Fruit fly (Drosophila melanogaster) whole organism, embryonic: Measurements from ENCODE around the gene Sec23.

Source experiments
- B-H1 ChIP-seq: fragments of 200-800 bp; sonication (Bioruptor generic); IDR thresholded peaks from 3 replicates; pipeline ENCODE4 v1.3.6; 2022; ENCODE audit warnings: missing biosample characterization, missing genetic modification characterization
- BEAF-32 ChIP-seq: fragments of 200-800 bp; sonication (Bioruptor generic); optimal IDR thresholded peaks from 3 replicates; lab custom pipeline; 2017; ENCODE audit warnings: missing biosample characterization, missing genetic modification characterization, mild to moderate bottlenecking, moderate library complexity, missing genetic modification reagents
- Blimp-1 ChIP-seq: fragments of 200-800 bp; sonication (Bioruptor generic); optimal IDR thresholded peaks from 3 replicates; lab custom pipeline; 2018; ENCODE audit warnings: missing biosample characterization, missing genetic modification characterization, mild to moderate bottlenecking, moderate library complexity, missing genetic modification reagents
- CG10462 ChIP-seq: fragments of 200-800 bp; sonication (Bioruptor generic); optimal IDR thresholded peaks from 2 replicates; lab custom pipeline; 2016; ENCODE audit warnings: missing biosample characterization, missing genetic modification characterization
- CG10959 ChIP-seq: fragments of 200-800 bp; sonication (Bioruptor generic); IDR thresholded peaks from 2 replicates; pipeline ENCODE4 v1.3.6; 2022; ENCODE audit warnings: missing biosample characterization, missing genetic modification characterization
- CG12236 ChIP-seq: fragments of 200-800 bp; sonication (Bioruptor generic); optimal IDR thresholded peaks from 2 replicates; lab custom pipeline; 2016; ENCODE audit warnings: missing biosample characterization, missing genetic modification characterization
- CG15601 ChIP-seq: fragments of 200-800 bp; sonication (Bioruptor generic); optimal IDR thresholded peaks from 3 replicates; lab custom pipeline; 2019; ENCODE audit warnings: missing biosample characterization, mild to moderate bottlenecking, missing genetic modification characterization, moderate library complexity
- CG15696 ChIP-seq: fragments of 200-800 bp; sonication (Bioruptor generic); optimal IDR thresholded peaks from 2 replicates; lab custom pipeline; 2019; ENCODE audit warnings: missing biosample characterization, mild to moderate bottlenecking, missing genetic modification characterization, moderate library complexity
- CG18599 ChIP-seq: fragments of 200-800 bp; sonication (Bioruptor generic); optimal IDR thresholded peaks from 3 replicates; lab custom pipeline; 2017; ENCODE audit warnings: missing biosample characterization, missing genetic modification characterization, mild to moderate bottlenecking, moderate library complexity, missing genetic modification reagents
- CG2120 ChIP-seq: fragments of 200-800 bp; sonication (Bioruptor generic); optimal IDR thresholded peaks from 3 replicates; lab custom pipeline; 2016; ENCODE audit warnings: missing biosample characterization, missing genetic modification characterization
- CG2678 ChIP-seq: fragments of 200-800 bp; sonication (Bioruptor generic); optimal IDR thresholded peaks from 3 replicates; lab custom pipeline; 2019; ENCODE audit warnings: missing biosample characterization, mild to moderate bottlenecking, missing genetic modification characterization, moderate library complexity
- CG30020 ChIP-seq: fragments of 200-800 bp; optimal IDR thresholded peaks from 2 replicates; lab custom pipeline; 2019; ENCODE audit warnings: missing biosample characterization, mild to moderate bottlenecking, missing genetic modification characterization, moderate library complexity
- CG3847 ChIP-seq: fragments of 200-800 bp; sonication (Bioruptor generic); IDR thresholded peaks from 2 replicates; pipeline ENCODE4 v1.3.6; 2022; ENCODE audit warnings: missing biosample characterization, missing genetic modification characterization
- CG43689 ChIP-seq: fragments of 200-800 bp; sonication (Bioruptor generic); IDR thresholded peaks from 2 replicates; pipeline ENCODE4 v1.3.6; 2022; ENCODE audit warnings: missing biosample characterization, missing genetic modification characterization
- CG7963 ChIP-seq: fragments of 200-800 bp; sonication (Bioruptor generic); IDR thresholded peaks from 3 replicates; pipeline ENCODE4 v1.3.6; 2022; ENCODE audit warnings: missing biosample characterization, missing genetic modification characterization; ENCODE audit not compliant: partially characterized antibody
- CG8281 ChIP-seq: fragments of 200-800 bp; sonication (Bioruptor generic); optimal IDR thresholded peaks from 2 replicates; lab custom pipeline; 2018; ENCODE audit warnings: missing biosample characterization, mild to moderate bottlenecking, missing genetic modification characterization, moderate library complexity
- CG8388 ChIP-seq: fragments of 200-800 bp; sonication (Bioruptor generic); optimal IDR thresholded peaks from 2 replicates; lab custom pipeline; 2019; ENCODE audit warnings: missing biosample characterization, mild to moderate bottlenecking, missing genetic modification characterization, moderate library complexity
- Camta ChIP-seq: fragments of 200-800 bp; sonication (Bioruptor generic); optimal IDR thresholded peaks from 2 replicates; lab custom pipeline; 2016; ENCODE audit warnings: missing biosample characterization, missing genetic modification characterization
- ERR ChIP-seq: fragments of 200-800 bp; sonication (Bioruptor generic); optimal IDR thresholded peaks from 2 replicates; lab custom pipeline; 2016; ENCODE audit warnings: missing biosample characterization, missing genetic modification characterization
- Hmx ChIP-seq: fragments of 200-800 bp; sonication (Bioruptor generic); optimal IDR thresholded peaks from 2 replicates; lab custom pipeline; 2016; ENCODE audit warnings: missing biosample characterization, missing genetic modification characterization
- Hr39 ChIP-seq: fragments of >200 bp; optimal IDR thresholded peaks from 2 replicates; lab custom pipeline; 2017
- Lpt ChIP-seq: fragments of >200 bp; optimal IDR thresholded peaks from 2 replicates; lab custom pipeline; 2018; ENCODE audit warnings: missing biosample characterization, missing genetic modification characterization
- MBD-R2 ChIP-seq: fragments of 200-800 bp; sonication (Bioruptor generic); IDR thresholded peaks from 2 replicates; pipeline ENCODE4 v1.3.6; 2022; ENCODE audit warnings: missing biosample characterization, missing genetic modification characterization
- MTF-1 ChIP-seq: fragments of 200-800 bp; sonication (Bioruptor generic); optimal IDR thresholded peaks from 2 replicates; lab custom pipeline; 2018; ENCODE audit warnings: missing biosample characterization, mild to moderate bottlenecking, missing genetic modification characterization, borderline replicate concordance
- Meics ChIP-seq: fragments of 200-800 bp; sonication (Bioruptor generic); optimal IDR thresholded peaks from 2 replicates; lab custom pipeline; 2017; ENCODE audit warnings: missing biosample characterization, mild to moderate bottlenecking, missing genetic modification characterization
- Mes4 ChIP-seq: fragments of 200-800 bp; sonication (Bioruptor generic); optimal IDR thresholded peaks from 2 replicates; lab custom pipeline; 2016; ENCODE audit warnings: missing biosample characterization, missing genetic modification characterization
- Nf-YA ChIP-seq: fragments of 200-800 bp; sonication (Bioruptor generic); IDR thresholded peaks from 2 replicates; pipeline ENCODE4 v1.3.6; 2022; ENCODE audit warnings: missing biosample characterization, missing genetic modification characterization
- Sin3A ChIP-seq: fragments of >200 bp; optimal IDR thresholded peaks from 2 replicates; lab custom pipeline; 2018
- Ssrp ChIP-seq: fragments of 200-800 bp; sonication (Bioruptor generic); optimal IDR thresholded peaks from 2 replicates; lab custom pipeline; 2018; ENCODE audit warnings: missing biosample characterization, mild to moderate bottlenecking, missing genetic modification characterization, moderate library complexity
- Trl ChIP-seq, 3 experiments: fragments of >200 bp in 2 of 3; fragments of 200-800 bp in 1 of 3; sonication (Bioruptor generic) in 1 of 3; optimal IDR thresholded peaks; 2 replicates in 1 of 3; 3 replicates in 2 of 3; lab custom pipeline; 2016 to 2017; ENCODE audit warnings: missing biosample characterization in 1 of 3, missing genetic modification characterization in 1 of 3
- Usf ChIP-seq: fragments of 200-800 bp; sonication (Bioruptor generic); optimal IDR thresholded peaks from 2 replicates; lab custom pipeline; 2017; ENCODE audit warnings: missing genotype, missing biosample characterization, missing genetic modification characterization
- ac ChIP-seq: fragments of 200-800 bp; sonication (Bioruptor generic); optimal IDR thresholded peaks from 3 replicates; lab custom pipeline; 2017; ENCODE audit warnings: missing biosample characterization, mild to moderate bottlenecking, missing genetic modification characterization
- cas ChIP-seq: fragments of 200-800 bp; sonication (Bioruptor generic); IDR thresholded peaks from 2 replicates; pipeline ENCODE4 v1.3.6; 2022; ENCODE audit warnings: missing biosample characterization, missing genetic modification characterization
- disco-r ChIP-seq: fragments of 200-800 bp; sonication (Bioruptor generic); optimal IDR thresholded peaks from 2 replicates; lab custom pipeline; 2016; ENCODE audit warnings: missing biosample characterization, missing genetic modification characterization
- gcm2 ChIP-seq: fragments of 200-800 bp; sonication (Bioruptor generic); optimal IDR thresholded peaks from 2 replicates; lab custom pipeline; 2016; ENCODE audit warnings: missing biosample characterization, missing genetic modification characterization
- ham ChIP-seq: fragments of 200-800 bp; sonication (Bioruptor generic); IDR thresholded peaks from 2 replicates; pipeline ENCODE4 v1.3.6; 2022; ENCODE audit warnings: missing biosample characterization, missing genetic modification characterization
- jing ChIP-seq: fragments of 200-800 bp; sonication (Bioruptor generic); optimal IDR thresholded peaks from 2 replicates; lab custom pipeline; 2018; ENCODE audit warnings: missing biosample characterization, mild to moderate bottlenecking, missing genetic modification characterization
- kni ChIP-seq: fragments of 200-800 bp; sonication (Bioruptor generic); optimal IDR thresholded peaks from 3 replicates; lab custom pipeline; 2017; ENCODE audit warnings: mild to moderate bottlenecking, missing biosample characterization, missing genetic modification reagents, missing genetic modification characterization
- lilli ChIP-seq: fragments of 200-800 bp; sonication (Bioruptor generic); optimal IDR thresholded peaks from 3 replicates; lab custom pipeline; 2016; ENCODE audit warnings: missing biosample characterization, missing genetic modification characterization
- lmd ChIP-seq: fragments of 200-800 bp; sonication (Bioruptor generic); IDR thresholded peaks from 2 replicates; pipeline ENCODE4 v1.3.6; 2022; ENCODE audit warnings: missing biosample characterization, missing genetic modification characterization
- org-1 ChIP-seq: fragments of 200-800 bp; sonication (Bioruptor generic); optimal IDR thresholded peaks from 2 replicates; lab custom pipeline; 2017; ENCODE audit warnings: missing biosample characterization, missing genetic modification characterization
- ro ChIP-seq: fragments of 200-800 bp; sonication (Bioruptor generic); IDR thresholded peaks from 2 replicates; pipeline ENCODE4 v1.3.6; 2022; ENCODE audit warnings: missing biosample characterization, missing genetic modification characterization
- slp2 ChIP-seq: fragments of 200-800 bp; sonication (Bioruptor generic); optimal IDR thresholded peaks from 2 replicates; lab custom pipeline; 2016; ENCODE audit warnings: missing biosample characterization, missing genetic modification characterization
- sr ChIP-seq: fragments of 200-800 bp; sonication (Bioruptor generic); IDR thresholded peaks from 3 replicates; pipeline ENCODE4 v1.3.6; 2022; ENCODE audit warnings: missing biosample characterization, missing genetic modification characterization
- toy ChIP-seq: fragments of 200-800 bp; sonication (Bioruptor generic); IDR thresholded peaks from 2 replicates; pipeline ENCODE4 v1.3.6; 2022; ENCODE audit warnings: missing biosample characterization, missing genetic modification characterization
- trem ChIP-seq: fragments of 200-800 bp; optimal IDR thresholded peaks from 3 replicates; lab custom pipeline; 2019; ENCODE audit warnings: missing biosample characterization, mild to moderate bottlenecking, missing genetic modification characterization, moderate library complexity
- ttk ChIP-seq: fragments of 200-800 bp; sonication (Bioruptor generic); IDR thresholded peaks from 2 replicates; pipeline ENCODE4 v2.1.2; 2022; ENCODE audit warnings: missing biosample characterization, missing genetic modification characterization
- unpg ChIP-seq: fragments of 200-800 bp; sonication (Bioruptor generic); optimal IDR thresholded peaks from 3 replicates; lab custom pipeline; 2018; ENCODE audit warnings: missing biosample characterization, mild to moderate bottlenecking, missing genetic modification characterization, moderate library complexity
- zfh1 ChIP-seq: fragments of 200-800 bp; sonication (Bioruptor generic); IDR thresholded peaks from 3 replicates; pipeline ENCODE4 v1.3.6; 2022; ENCODE audit warnings: missing biosample characterization, missing genetic modification characterization

Sec23 gene

dm6 chr3R:5648569-5649476 lies at the start of gene Sec23, which contains the start of gene MTA1-like (continued):
- TF ChIP-seq ro (GFP tag; lab: Robert Waterston, UW) = no peak
- TF ChIP-seq CG12236 (GFP tag; lab: Kevin White, UChicago) = no peak
- TF ChIP-seq Blimp-1 (GFP tag; lab: Kevin White, UChicago) = no peak
- TF ChIP-seq CG10959 (GFP tag; lab: Robert Waterston, UW) = no peak
- peak; percentile 36 for TF ChIP-seq Ssrp (tag; lab: Kevin White, UChicago)
- TF ChIP-seq lilli (GFP tag; lab: Kevin White, UChicago) = peak; percentile 65
- no peak for TF ChIP-seq CG43689
- TF ChIP-seq disco-r (GFP tag; lab: Kevin White, UChicago) = no peak
- TF ChIP-seq ham (GFP tag; lab: Robert Waterston, UW) = no peak
- peak; percentile 65 for TF ChIP-seq CG2678 (tag; lab: Kevin White, UChicago)
- 0 out of 3 replicates have a peak, but pooled peaks have one; percentile 27 for TF ChIP-seq zfh1 (GFP tag; lab: Robert Waterston, UW)
- TF ChIP-seq Nf-YA (GFP tag; lab: Robert Waterston, UW) = no peak
- TF ChIP-seq CG8281 (tag; lab: Kevin White, UChicago) = no peak
- no peak for TF ChIP-seq Trl (optimal IDR thresholded peaks at IDR 0.05; lab: Kevin White, UChicago)
- TF ChIP-seq Trl (GFP tag; optimal IDR thresholded peaks at IDR 0.05; lab: Kevin White, UChicago) = peak; percentile 14
- peak; percentile 53 for TF ChIP-seq Meics (GFP tag; lab: Kevin White, UChicago)
- peak; percentile 51 for TF ChIP-seq CG2120 (GFP tag; lab: Kevin White, UChicago)
- TF ChIP-seq Camta = no peak
- TF ChIP-seq cas (GFP tag; lab: Robert Waterston, UW) = no peak
- TF ChIP-seq Mes4 (GFP tag; lab: Kevin White, UChicago) = no peak
- TF ChIP-seq CG15601 = peak; percentile 64
- peak; percentile 37; the same call in 1 of the 2 replicates for TF ChIP-seq ttk (GFP tag; lab: Robert Waterston, UW)
- TF ChIP-seq kni (GFP tag; lab: Kevin White, UChicago) = peak; percentile 14
- peak; percentile 75 for TF ChIP-seq trem (tag; lab: Kevin White, UChicago)
- TF ChIP-seq jing (GFP tag; lab: Kevin White, UChicago) = no peak
- TF ChIP-seq Hmx = no peak
- no peak for TF ChIP-seq toy (GFP tag; lab: Robert Waterston, UW)
- peak; percentile 61 for TF ChIP-seq CG3847 (GFP tag; lab: Robert Waterston, UW)
- peak; percentile 56 for TF ChIP-seq Sin3A (lab: Kevin White, UChicago)
- TF ChIP-seq ac (GFP tag; lab: Kevin White, UChicago) = no peak
- TF ChIP-seq MBD-R2 (GFP tag; lab: Robert Waterston, UW) = peak; percentile 22; the same call in 1 of the 2 replicates
- TF ChIP-seq BEAF-32 (GFP tag; lab: Kevin White, UChicago) = peak; percentile 95
- TF ChIP-seq org-1 (GFP tag; lab: Kevin White, UChicago) = no peak
- peak; percentile 28 for TF ChIP-seq CG8388 (GFP tag; lab: Kevin White, UChicago)
- no peak for TF ChIP-seq B-H1 (GFP tag; lab: Robert Waterston, UW)
- peak; percentile 6 for TF ChIP-seq Usf (GFP tag; lab: Kevin White, UChicago)
- no peak for TF ChIP-seq ERR (GFP tag; lab: Kevin White, UChicago)
- no peak for TF ChIP-seq Lpt
- TF ChIP-seq sr (GFP tag; lab: Robert Waterston, UW) = no peak
- no peak for TF ChIP-seq MTF-1 (GFP tag; lab: Kevin White, UChicago)
- peak; percentile 29 for TF ChIP-seq unpg (GFP tag; lab: Kevin White, UChicago)
- TF ChIP-seq CG10462 (GFP tag; lab: Kevin White, UChicago) = peak; percentile 31
- TF ChIP-seq CG7963 (GFP tag; lab: Robert Waterston, UW) = peak; percentile 74; the same call in 2 of the 3 replicates
- peak; percentile 49 for TF ChIP-seq CG15696
- no peak for TF ChIP-seq slp2 (GFP tag; lab: Kevin White, UChicago)
- TF ChIP-seq lmd (GFP tag; lab: Robert Waterston, UW) = peak; percentile 44; the same call in 1 of the 2 replicates
- TF ChIP-seq CG30020 (tag; lab: Kevin White, UChicago) = peak; percentile 78
- peak; percentile 47 for TF ChIP-seq gcm2
- TF ChIP-seq CG18599 (GFP tag; lab: Kevin White, UChicago) = peak; percentile 38
- no peak for TF ChIP-seq Hr39 (lab: Kevin White, UChicago)
